Worm (Caenorhabditis elegans) whole organism, L4/young adult: ENCODE data around the gene E02H4.4.

ENCODE experiments used
- W03F9.2 ChIP-seq: fragments of 150-350 bp; optimal IDR thresholded peaks from 2 replicates; lab custom pipeline; 2014; ENCODE audit warnings: missing biosample characterization, missing genetic modification characterization
- dao-5 ChIP-seq: sonication (generic microtip); optimal IDR thresholded peaks from 2 replicates; lab custom pipeline; 2016; ENCODE audit warnings: missing genotype, missing genetic modification characterization, moderate library complexity, missing compliant biosample characterization
- him-1 ChIP-seq: sonication (generic microtip); optimal IDR thresholded peaks from 2 replicates; lab custom pipeline; 2016; ENCODE audit warnings: missing genotype, missing genetic modification reagents, missing genetic modification characterization, missing compliant biosample characterization

ce11 chrX:14311583-14311982 lies 53.8 kb downstream of the E02H4.4 start, which contains the start of gene mgrn-1:
- TF ChIP-seq him-1 (tag; lab: Kevin White, UChicago) (no peak), W03F9.2 (tag; lab: Kevin White, UChicago) (no peak), dao-5 (tag; lab: Kevin White, UChicago) (no peak)
